Worm (Caenorhabditis elegans) whole organism, L3 larva: Measurements from ENCODE around the gene C43D7.4.

Experiments used
- aly-2 ChIP-seq: fragments of 150-350 bp; optimal IDR thresholded peaks from 2 replicates; lab custom pipeline; 2014; ENCODE audit warnings: missing biosample characterization, missing genetic modification characterization
- egl-27 ChIP-seq: sonication (generic microtip); optimal IDR thresholded peaks from 4 replicates; lab custom pipeline; 2017; ENCODE audit warnings: missing biosample characterization, missing genetic modification reagents, missing genetic modification characterization
- jun-1 ChIP-seq: fragments of 150-350 bp; optimal IDR thresholded peaks from 2 replicates; lab custom pipeline; 2014; ENCODE audit warnings: missing biosample characterization, missing genetic modification reagents, missing genetic modification characterization
- mdl-1 ChIP-seq: fragments of 150-350 bp; optimal IDR thresholded peaks from 2 replicates; lab custom pipeline; 2014; ENCODE audit warnings: missing biosample characterization, missing genetic modification characterization
- nhr-11 ChIP-seq: fragments of 150-350 bp; optimal IDR thresholded peaks from 2 replicates; lab custom pipeline; 2014; ENCODE audit warnings: missing biosample characterization, missing genetic modification characterization
- nhr-12 ChIP-seq: fragments of 150-350 bp; optimal IDR thresholded peaks from 2 replicates; lab custom pipeline; 2014; ENCODE audit warnings: missing biosample characterization, missing genetic modification characterization
- nhr-76 ChIP-seq: fragments of 150-350 bp; sonication (generic microtip); optimal IDR thresholded peaks from 5 replicates; lab custom pipeline; 2014; ENCODE audit warnings: missing biosample characterization, missing genetic modification characterization
- snpc-4 ChIP-seq: fragments of 150-350 bp; optimal IDR thresholded peaks from 2 replicates; lab custom pipeline; 2014; ENCODE audit warnings: missing biosample characterization, missing genetic modification characterization
- unc-62 ChIP-seq: fragments of 150-350 bp; sonication (generic microtip); optimal IDR thresholded peaks from 4 replicates; lab custom pipeline; 2014; ENCODE audit warnings: missing biosample characterization, missing genetic modification reagents, missing genetic modification characterization
- ztf-4 ChIP-seq: fragments of 150-350 bp; optimal IDR thresholded peaks from 2 replicates; lab custom pipeline; 2014; ENCODE audit warnings: missing biosample characterization, missing genetic modification characterization

ce11 chrV:19303589-19304174 lies 18.6 kb downstream of the C43D7.4 start, which contains the start of the genes fbxb-63 and fbxb-61:
- no peak for TF ChIP-seq mdl-1 (tag; lab: Kevin White, UChicago)
- TF ChIP-seq nhr-76 (tag; lab: Kevin White, UChicago) = no peak
- no peak for TF ChIP-seq ztf-4
- TF ChIP-seq nhr-12 (tag; lab: Kevin White, UChicago) = no peak
- no peak for TF ChIP-seq aly-2 (tag; lab: Kevin White, UChicago)
- TF ChIP-seq egl-27 = no peak
- TF ChIP-seq snpc-4 (tag; lab: Kevin White, UChicago) = no peak
- TF ChIP-seq nhr-11 (tag; lab: Kevin White, UChicago) = no peak
- no peak for TF ChIP-seq unc-62 (GFP tag; lab: Kevin White, UChicago)
- TF ChIP-seq jun-1 (tag; lab: Kevin White, UChicago) = no peak
